Fruit fly (Drosophila melanogaster): Measurements from ENCODE around the gene Strip.

DNA sequence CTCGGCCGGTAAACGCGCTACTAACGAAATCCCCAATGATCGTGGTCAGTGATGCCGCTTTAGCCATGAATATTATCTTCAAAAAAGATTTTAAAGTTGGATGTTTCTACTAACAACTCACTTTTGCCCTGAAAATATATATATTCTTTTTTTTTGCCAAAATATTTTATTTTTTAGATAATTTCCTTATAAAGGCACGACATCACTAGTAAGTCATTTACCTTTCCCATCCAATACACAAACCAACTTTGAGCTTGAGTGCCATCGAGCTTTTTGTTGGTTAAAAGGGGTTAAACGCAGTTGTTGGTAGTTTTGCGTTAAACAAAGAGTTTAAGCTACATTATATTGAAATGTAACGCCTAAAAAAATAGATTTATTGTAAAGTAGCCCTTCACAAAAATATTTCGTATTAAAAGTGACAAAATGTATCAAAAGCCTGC is 25.6 kb downstream of the Strip start, which contains the start of gene CG14968:
- no peak for TF ChIP-seq Abd-B (GFP tag; optimal IDR thresholded peaks at IDR 0.05)
- peak; percentile 26 for TF ChIP-seq Mio (GFP tag; optimal IDR thresholded peaks at IDR 0.05)
- no peak for TF ChIP-seq lola (GFP tag; optimal IDR thresholded peaks at IDR 0.05)
- TF ChIP-seq sage (GFP tag; optimal IDR thresholded peaks at IDR 0.05): peak; percentile 96
- TF ChIP-seq Dfd (GFP tag; optimal IDR thresholded peaks at IDR 0.05): no peak
- peak; percentile 94 for TF ChIP-seq psq (GFP tag; optimal IDR thresholded peaks at IDR 0.05)

Measured in whole organism, wandering third instar larva.